Worm (Caenorhabditis elegans) whole organism, L3 larva: ENCODE data around the gene EEED8.14.

Source experiments
- ZK546.5 ChIP-seq: sonication (generic microtip); optimal IDR thresholded peaks from 2 replicates; lab custom pipeline; 2017; ENCODE audit warnings: missing biosample characterization, missing genetic modification characterization
- ama-1 ChIP-seq: fragments of 150-350 bp; optimal IDR thresholded peaks from 2 replicates; lab custom pipeline; 2018
- ceh-28 ChIP-seq: fragments of 150-350 bp; optimal IDR thresholded peaks from 2 replicates; lab custom pipeline; 2014; ENCODE audit warnings: missing biosample characterization, missing genetic modification reagents, missing genetic modification characterization
- ceh-82 ChIP-seq: fragments of 150-350 bp; optimal IDR thresholded peaks from 2 replicates; lab custom pipeline; 2014; ENCODE audit warnings: missing biosample characterization, missing genetic modification characterization
- ceh-9 ChIP-seq: sonication (generic microtip); optimal IDR thresholded peaks from 2 replicates; lab custom pipeline; 2018; ENCODE audit warnings: missing biosample characterization, missing genetic modification characterization
- egl-27 ChIP-seq: sonication (generic microtip); optimal IDR thresholded peaks from 4 replicates; lab custom pipeline; 2017; ENCODE audit warnings: missing biosample characterization, missing genetic modification reagents, missing genetic modification characterization
- egl-5 ChIP-seq: fragments of 150-350 bp; optimal IDR thresholded peaks from 2 replicates; lab custom pipeline; 2017; ENCODE audit warnings: missing biosample characterization, missing genetic modification reagents, missing genetic modification characterization, inconsistent platforms
- jun-1 ChIP-seq: fragments of 150-350 bp; optimal IDR thresholded peaks from 2 replicates; lab custom pipeline; 2014; ENCODE audit warnings: missing biosample characterization, missing genetic modification reagents, missing genetic modification characterization
- sea-2 ChIP-seq: fragments of 150-350 bp; sonication (generic microtip); optimal IDR thresholded peaks from 4 replicates; lab custom pipeline; 2014; ENCODE audit warnings: missing biosample characterization, missing genetic modification reagents, missing genetic modification characterization
- skn-1 ChIP-seq: fragments of 150-350 bp; optimal IDR thresholded peaks from 2 replicates; lab custom pipeline; 2014; ENCODE audit warnings: missing biosample characterization, missing genetic modification characterization
- unc-39 ChIP-seq: sonication (generic microtip); optimal IDR thresholded peaks from 4 replicates; lab custom pipeline; 2017; ENCODE audit warnings: missing biosample characterization, missing genetic modification characterization
- unc-62 ChIP-seq: fragments of 150-350 bp; sonication (generic microtip); optimal IDR thresholded peaks from 4 replicates; lab custom pipeline; 2014; ENCODE audit warnings: missing biosample characterization, missing genetic modification reagents, missing genetic modification characterization
- ztf-4 ChIP-seq: fragments of 150-350 bp; optimal IDR thresholded peaks from 2 replicates; lab custom pipeline; 2014; ENCODE audit warnings: missing biosample characterization, missing genetic modification characterization

- TF ChIP-seq ztf-4 (tag; lab: Kevin White, UChicago), result no peak
- TF ChIP-seq ceh-9 (tag; lab: Kevin White, UChicago), result no peak
- no peak for TF ChIP-seq unc-62 (GFP tag; lab: Kevin White, UChicago)
- no peak for TF ChIP-seq unc-39 (tag; lab: Kevin White, UChicago)
- TF ChIP-seq ZK546.5 (tag; lab: Kevin White, UChicago), result no peak
- no peak for TF ChIP-seq jun-1
- no peak for TF ChIP-seq ceh-82 (tag; lab: Kevin White, UChicago)
- no peak for TF ChIP-seq egl-5 (tag; lab: Kevin White, UChicago)
- no peak for TF ChIP-seq ceh-28 (tag; lab: Kevin White, UChicago)
- no peak for TF ChIP-seq ama-1 (lab: Kevin White, UChicago)
- no peak for TF ChIP-seq sea-2 (GFP tag; lab: Kevin White, UChicago)
- TF ChIP-seq skn-1 (tag; lab: Kevin White, UChicago), result no peak
- no peak for TF ChIP-seq egl-27
Observed at ce11 chrII:5429522-5430257, 15.8 kb upstream of the EEED8.14 start, which contains the start of the genes F07F6.4 and F07F6.2.
